Fruit fly (Drosophila melanogaster): ENCODE results near the gene CG7730.
A peak's percentile ranks its signal among the peaks of the same experiment; 100 is the strongest.

CG7730 gene

DNA sequence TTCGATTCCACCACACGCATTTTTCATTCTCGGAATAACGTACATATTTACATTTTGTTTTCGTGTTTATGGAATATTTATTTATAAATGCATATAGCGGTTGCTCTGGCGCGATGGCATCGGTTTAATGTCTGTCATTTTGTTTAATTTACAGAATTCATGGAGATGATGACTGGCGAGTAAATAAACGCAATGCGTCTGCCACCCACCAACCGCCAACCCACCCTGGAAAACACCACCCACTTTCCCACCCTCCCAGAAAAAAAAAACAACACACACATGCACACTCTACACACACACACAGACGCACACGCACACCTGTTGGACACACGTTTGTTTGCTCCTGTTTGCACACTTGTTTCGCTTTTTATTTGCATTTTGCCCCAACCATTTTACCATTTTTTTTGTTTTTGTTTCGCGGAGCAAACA, 20.5 kb downstream of the CG7730 start (continued):
- TF ChIP-seq ac (GFP tag; optimal IDR thresholded peaks at IDR 0.05) (no peak), CTCF (GFP tag; optimal IDR thresholded peaks at IDR 0.05) (no peak), psq (GFP tag; optimal IDR thresholded peaks at IDR 0.05) (no peak), kni (GFP tag; optimal IDR thresholded peaks at IDR 0.05) (peak; percentile 55), CG8089 (GFP tag; optimal IDR thresholded peaks at IDR 0.05) (no peak), BtbVII (GFP tag; optimal IDR thresholded peaks at IDR 0.05) (no peak), CG13775 (GFP tag; optimal IDR thresholded peaks at IDR 0.05) (no peak), CG6813 (GFP tag; optimal IDR thresholded peaks at IDR 0.05) (peak; percentile 62), sna (GFP tag; IDR thresholded peaks at IDR 0.05; ENCODE audit: partially characterized antibody) (no peak), CG15269 (tag; optimal IDR thresholded peaks at IDR 0.05) (no peak), Lim3 (GFP tag; IDR thresholded peaks at IDR 0.05) (no peak), chn (GFP tag; optimal IDR thresholded peaks at IDR 0.05) (no peak), ham (GFP tag; IDR thresholded peaks at IDR 0.05) (no peak), Poxn (GFP tag; IDR thresholded peaks at IDR 0.05) (no peak), Sox102F (GFP tag; optimal IDR thresholded peaks at IDR 0.05) (no peak), Fer1 (GFP tag; optimal IDR thresholded peaks at IDR 0.05) (peak; percentile 47), exex (tag; optimal IDR thresholded peaks at IDR 0.05) (no peak), Dp (GFP tag; optimal IDR thresholded peaks at IDR 0.05) (no peak), Hr51 (GFP tag; optimal IDR thresholded peaks at IDR 0.05) (no peak), CG17359 (tag; optimal IDR thresholded peaks at IDR 0.05) (peak; percentile 48), mld (GFP tag; IDR thresholded peaks at IDR 0.05; ENCODE audit: partially characterized antibody) (no peak), CG12659 (GFP tag; optimal IDR thresholded peaks at IDR 0.05) (peak; percentile 17), CG30403 (GFP tag; optimal IDR thresholded peaks at IDR 0.05) (no peak), CG30431 (GFP tag; optimal IDR thresholded peaks at IDR 0.05) (no peak), CG10654 (GFP tag; optimal IDR thresholded peaks at IDR 0.05) (no peak), mam (GFP tag; optimal IDR thresholded peaks at IDR 0.05) (no peak), twi (tag; optimal IDR thresholded peaks at IDR 0.05) (peak; percentile 43), Adf1 (GFP tag; IDR thresholded peaks at IDR 0.05) (no peak), grn (GFP tag; optimal IDR thresholded peaks at IDR 0.05) (no peak), CG15696 (tag; optimal IDR thresholded peaks at IDR 0.05) (peak; percentile 9), CG4404 (GFP tag; IDR thresholded peaks at IDR 0.05) (no peak), Kr (GFP tag; optimal IDR thresholded peaks at IDR 0.05) (no peak), Dad (GFP tag; optimal IDR thresholded peaks at IDR 0.05) (no peak), Med (GFP tag) (peak; percentile 75), tin (GFP tag; optimal IDR thresholded peaks at IDR 0.05) (no peak), Side (GFP tag; optimal IDR thresholded peaks at IDR 0.05) (no peak), CG15514 (GFP tag; optimal IDR thresholded peaks at IDR 0.05) (no peak), Nf-YC (tag; optimal IDR thresholded peaks at IDR 0.05) (no peak), unpg (GFP tag; optimal IDR thresholded peaks at IDR 0.05) (peak; percentile 25), lbe (GFP tag; optimal IDR thresholded peaks at IDR 0.05) (no peak), eyg (GFP tag; optimal IDR thresholded peaks at IDR 0.05) (no peak), Hand (GFP tag; optimal IDR thresholded peaks at IDR 0.05) (no peak), Ravus (GFP tag; IDR thresholded peaks at IDR 0.05) (no peak), pan (optimal IDR thresholded peaks at IDR 0.05) (no peak), pan (GFP tag; optimal IDR thresholded peaks at IDR 0.05 in 1 of 2, IDR thresholded peaks at IDR 0.05 in 1 of 2) (peak in 1 of 2 experiments; percentile 22), sens-2 (GFP tag; IDR thresholded peaks at IDR 0.05) (no peak), jing (GFP tag; optimal IDR thresholded peaks at IDR 0.05) (no peak), CG3726 (GFP tag; IDR thresholded peaks at IDR 0.05) (no peak), MTF-1 (GFP tag; optimal IDR thresholded peaks at IDR 0.05; ENCODE audit: borderline replicate concordance) (no peak), NC2α (GFP tag; optimal IDR thresholded peaks at IDR 0.05) (no peak), lov (optimal IDR thresholded peaks at IDR 0.05) (no peak), lov (GFP tag; IDR thresholded peaks at IDR 0.05) (no peak)
